Fruit fly (Drosophila melanogaster): ENCODE results near the gene CG11382.

DNA sequence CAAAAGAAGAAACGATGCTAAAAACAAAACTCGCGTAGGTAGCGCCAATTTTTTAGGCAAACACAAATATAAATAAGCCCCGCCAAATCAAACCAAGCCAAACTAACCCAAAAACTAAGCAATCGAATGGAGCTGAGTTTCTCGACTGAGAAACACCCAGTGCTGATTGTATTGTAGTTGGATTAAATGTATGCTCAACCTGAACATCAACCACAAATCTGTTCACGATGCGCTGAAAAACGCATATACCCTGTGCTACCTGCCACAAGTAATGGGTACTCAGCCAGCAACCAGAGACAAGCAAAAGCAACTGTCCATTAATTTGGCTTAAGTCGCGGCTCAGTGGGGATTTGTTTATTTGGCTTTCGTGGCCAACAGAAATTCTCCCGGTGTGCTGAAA is 50.6 kb downstream of the CG11382 start:
- no peak for TF ChIP-seq CG7045 (GFP tag; optimal IDR thresholded peaks at IDR 0.05)
- no peak for TF ChIP-seq Hr96 (GFP tag; optimal IDR thresholded peaks at IDR 0.05)
- no peak for TF ChIP-seq CG7101 (tag; optimal IDR thresholded peaks at IDR 0.05)
- TF ChIP-seq cnc (optimal IDR thresholded peaks at IDR 0.05): no peak
- no peak for TF ChIP-seq kay (GFP tag; ENCODE audit: borderline replicate concordance)
- TF ChIP-seq CG33017 (tag; optimal IDR thresholded peaks at IDR 0.05): no peak
- no peak for TF ChIP-seq CG1620 (GFP tag; optimal IDR thresholded peaks at IDR 0.05)
- TF ChIP-seq Clk (GFP tag; optimal IDR thresholded peaks at IDR 0.05): no peak
- no peak for TF ChIP-seq Crg-1 (GFP tag; optimal IDR thresholded peaks at IDR 0.05)
- TF ChIP-seq Mnt (GFP tag; optimal IDR thresholded peaks at IDR 0.05): no peak
- no peak for TF ChIP-seq tj (GFP tag; optimal IDR thresholded peaks at IDR 0.05)
- TF ChIP-seq CG14711 (tag; optimal IDR thresholded peaks at IDR 0.05): no peak
- TF ChIP-seq bab1 (GFP tag; optimal IDR thresholded peaks at IDR 0.05): no peak
- no peak for TF ChIP-seq cic (GFP tag; optimal IDR thresholded peaks at IDR 0.05)
